Fruit fly (Drosophila melanogaster): ENCODE measurements around the gene CG12355.

CG12355 gene

dm6 chr3L:15513726-15514125 is 18.4 kb upstream of the CG12355 start:
- TF ChIP-seq rgr (GFP tag; optimal IDR thresholded peaks at IDR 0.05): no peak
- TF ChIP-seq N (GFP tag; optimal IDR thresholded peaks at IDR 0.05): no peak
- no peak for TF ChIP-seq brk (GFP tag; optimal IDR thresholded peaks at IDR 0.05)
- TF ChIP-seq Hr83 (GFP tag; optimal IDR thresholded peaks at IDR 0.05; ENCODE audit: poor library complexity, severe bottlenecking): no peak
- TF ChIP-seq CrebA (GFP tag; optimal IDR thresholded peaks at IDR 0.05; ENCODE audit: borderline replicate concordance): no peak
- TF ChIP-seq CG32264 (GFP tag; optimal IDR thresholded peaks at IDR 0.05): no peak
- TF ChIP-seq GATAd (GFP tag; optimal IDR thresholded peaks at IDR 0.05): no peak
- TF ChIP-seq usp (GFP tag; optimal IDR thresholded peaks at IDR 0.05): no peak

- TF ChIP-seq Dif (GFP tag; optimal IDR thresholded peaks at IDR 0.05; ENCODE audit: partially characterized antibody) (no peak), h (GFP tag; optimal IDR thresholded peaks at IDR 0.05) (no peak), brk (GFP tag; optimal IDR thresholded peaks at IDR 0.05) (no peak), Myc (optimal IDR thresholded peaks at IDR 0.05) (no peak), Hr78 (GFP tag; optimal IDR thresholded peaks at IDR 0.05) (no peak), CG9705 (GFP tag; optimal IDR thresholded peaks at IDR 0.05) (no peak), Hr83 (GFP tag; optimal IDR thresholded peaks at IDR 0.05; ENCODE audit: poor library complexity, severe bottlenecking) (no peak), usp (GFP tag; optimal IDR thresholded peaks at IDR 0.05) (no peak), foxo (GFP tag; optimal IDR thresholded peaks at IDR 0.05) (no peak), jim (GFP tag; optimal IDR thresholded peaks at IDR 0.05) (no peak), br (GFP tag; optimal IDR thresholded peaks at IDR 0.05) (no peak), OdsH (GFP tag; optimal IDR thresholded peaks at IDR 0.05) (no peak)
Observed at dm6 chr3L:15513264-15513663, 17.9 kb upstream of the CG12355 start.

dm6 chr3L:15511688-15512250 is 16.4 kb upstream of the CG12355 start:
- TF ChIP-seq dmrt93B (GFP tag; optimal IDR thresholded peaks at IDR 0.05) (no peak), dl (GFP tag; optimal IDR thresholded peaks at IDR 0.05; ENCODE audit: insufficient read depth in 1 of 2, partially characterized antibody in 2 of 2) (peak; percentile 44 to 66), Abd-B (GFP tag; optimal IDR thresholded peaks at IDR 0.05) (no peak), psq (GFP tag; optimal IDR thresholded peaks at IDR 0.05) (no peak), brk (GFP tag; optimal IDR thresholded peaks at IDR 0.05) (peak; percentile 49), rgr (GFP tag; optimal IDR thresholded peaks at IDR 0.05) (peak; percentile 11), Rel (GFP tag; optimal IDR thresholded peaks at IDR 0.05) (no peak), Rel (tag; optimal IDR thresholded peaks at IDR 0.05) (peak; percentile 2), Dif (GFP tag; optimal IDR thresholded peaks at IDR 0.05; ENCODE audit: partially characterized antibody) (peak; percentile 57), dsf (GFP tag; optimal IDR thresholded peaks at IDR 0.05; ENCODE audit: borderline replicate concordance) (no peak), CG9705 (GFP tag; optimal IDR thresholded peaks at IDR 0.05) (no peak), sage (GFP tag; optimal IDR thresholded peaks at IDR 0.05) (peak; percentile 18)

DNA sequence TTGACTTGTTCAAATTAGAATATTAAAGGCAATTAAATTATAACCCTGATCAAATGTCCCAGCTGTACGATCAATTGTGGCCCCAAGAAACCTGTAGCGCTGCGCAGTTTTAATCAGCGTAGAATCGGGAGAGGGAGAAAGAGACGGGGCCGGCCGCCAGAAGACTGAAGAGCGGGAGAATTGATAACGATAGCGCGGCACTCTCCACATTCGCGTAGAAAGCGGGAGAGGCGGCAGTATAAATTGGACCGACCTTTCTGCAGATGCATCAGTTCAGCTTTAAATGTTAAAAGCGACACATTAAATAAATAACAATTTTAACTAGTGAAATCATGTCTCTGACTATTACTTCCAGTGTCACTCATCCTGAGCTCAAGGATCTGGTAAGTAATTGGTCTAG is 15.4 kb upstream of the CG12355 start, which contains the start of gene MsrA:
Gene MsrA, plus strand, starts transcription at position 266 of the 400 bp plus-strand sequence.
- no peak for TF ChIP-seq sage (GFP tag; optimal IDR thresholded peaks at IDR 0.05)
- peak; percentile 9 for TF ChIP-seq rgr (GFP tag; optimal IDR thresholded peaks at IDR 0.05)
- TF ChIP-seq br (GFP tag; optimal IDR thresholded peaks at IDR 0.05): no peak
- no peak for TF ChIP-seq dmrt93B (GFP tag; optimal IDR thresholded peaks at IDR 0.05)
- TF ChIP-seq Sp1 (GFP tag; optimal IDR thresholded peaks at IDR 0.05): peak; percentile 25
- peak; percentile 81 for TF ChIP-seq Dif (GFP tag; optimal IDR thresholded peaks at IDR 0.05; ENCODE audit: partially characterized antibody)
- no peak for TF ChIP-seq psq (GFP tag; optimal IDR thresholded peaks at IDR 0.05)
- no peak for TF ChIP-seq fru (GFP tag; optimal IDR thresholded peaks at IDR 0.05)
- no peak for TF ChIP-seq tai (GFP tag; optimal IDR thresholded peaks at IDR 0.05)
- TF ChIP-seq OdsH (GFP tag; optimal IDR thresholded peaks at IDR 0.05): peak; percentile 16
- TF ChIP-seq dl (GFP tag; optimal IDR thresholded peaks at IDR 0.05; ENCODE audit: insufficient read depth in 1 of 2, partially characterized antibody in 2 of 2): peak; percentile 74 to 84
- no peak for TF ChIP-seq brk (GFP tag; optimal IDR thresholded peaks at IDR 0.05)
- no peak for TF ChIP-seq Abd-B (GFP tag; optimal IDR thresholded peaks at IDR 0.05)
- peak; percentile 28 for TF ChIP-seq h (GFP tag; optimal IDR thresholded peaks at IDR 0.05)
- TF ChIP-seq CrebA (GFP tag; optimal IDR thresholded peaks at IDR 0.05; ENCODE audit: borderline replicate concordance): no peak
- TF ChIP-seq Vsx2 (GFP tag; optimal IDR thresholded peaks at IDR 0.05; ENCODE audit: partially characterized antibody): no peak

DNA sequence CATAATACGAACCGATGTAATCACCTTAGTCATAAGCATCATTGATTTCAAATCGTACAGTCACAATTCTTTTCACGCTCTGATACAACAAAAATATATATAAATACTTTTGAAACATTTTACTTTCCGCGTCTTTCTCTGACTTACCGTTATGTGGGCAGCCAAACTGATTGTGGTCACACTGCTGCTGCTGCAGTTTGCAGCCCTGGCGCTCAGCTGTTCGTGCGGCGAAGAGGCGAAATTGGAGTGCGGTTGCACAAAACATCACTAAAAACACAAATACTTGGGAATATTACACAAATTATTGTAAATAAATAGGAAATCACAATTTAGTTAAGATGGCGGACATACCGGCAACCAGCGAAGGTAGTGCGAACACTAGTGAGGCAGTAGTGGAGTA is 14.0 kb upstream of the CG12355 start, which contains the start of the genes gdl and gdl-ORF39:
Gene gdl, plus strand, starts transcription at position 48 of the 400 bp plus-strand sequence.
Gene gdl-ORF39, plus strand, starts transcription at position 48 of the 400 bp plus-strand sequence.
- no peak for TF ChIP-seq OdsH (GFP tag; optimal IDR thresholded peaks at IDR 0.05)
- no peak for TF ChIP-seq lola (GFP tag; optimal IDR thresholded peaks at IDR 0.05)
- no peak for TF ChIP-seq CrebA (GFP tag; optimal IDR thresholded peaks at IDR 0.05; ENCODE audit: borderline replicate concordance)
- TF ChIP-seq pan (optimal IDR thresholded peaks at IDR 0.05): no peak
- TF ChIP-seq fru (GFP tag; optimal IDR thresholded peaks at IDR 0.05): no peak
- TF ChIP-seq dl (GFP tag; optimal IDR thresholded peaks at IDR 0.05; ENCODE audit: insufficient read depth in 1 of 2, partially characterized antibody in 2 of 2): no peak
- TF ChIP-seq ey (GFP tag; optimal IDR thresholded peaks at IDR 0.05): no peak
- TF ChIP-seq Hr78 (GFP tag; optimal IDR thresholded peaks at IDR 0.05): no peak
- no peak for TF ChIP-seq Dfd (GFP tag; optimal IDR thresholded peaks at IDR 0.05)
- TF ChIP-seq h (GFP tag; optimal IDR thresholded peaks at IDR 0.05): no peak
- no peak for TF ChIP-seq woc (GFP tag; optimal IDR thresholded peaks at IDR 0.05)
- no peak for TF ChIP-seq CG9705 (GFP tag; optimal IDR thresholded peaks at IDR 0.05)
- no peak for TF ChIP-seq dsf (GFP tag; optimal IDR thresholded peaks at IDR 0.05; ENCODE audit: borderline replicate concordance)
- TF ChIP-seq CG32264 (GFP tag; optimal IDR thresholded peaks at IDR 0.05): no peak
- no peak for TF ChIP-seq br (GFP tag; optimal IDR thresholded peaks at IDR 0.05)
- no peak for TF ChIP-seq usp (GFP tag; optimal IDR thresholded peaks at IDR 0.05)
- TF ChIP-seq brk (GFP tag; optimal IDR thresholded peaks at IDR 0.05): no peak
- TF ChIP-seq Jra (GFP tag; optimal IDR thresholded peaks at IDR 0.05): no peak
- no peak for TF ChIP-seq sv (GFP tag; optimal IDR thresholded peaks at IDR 0.05)

Measured in whole organism, wandering third instar larva.